Fruit fly (Drosophila melanogaster): Measurements from ENCODE around the gene obst-E.
A peak's percentile ranks its signal among the peaks of the same experiment; 100 is the strongest.

Gene obst-E

DNA sequence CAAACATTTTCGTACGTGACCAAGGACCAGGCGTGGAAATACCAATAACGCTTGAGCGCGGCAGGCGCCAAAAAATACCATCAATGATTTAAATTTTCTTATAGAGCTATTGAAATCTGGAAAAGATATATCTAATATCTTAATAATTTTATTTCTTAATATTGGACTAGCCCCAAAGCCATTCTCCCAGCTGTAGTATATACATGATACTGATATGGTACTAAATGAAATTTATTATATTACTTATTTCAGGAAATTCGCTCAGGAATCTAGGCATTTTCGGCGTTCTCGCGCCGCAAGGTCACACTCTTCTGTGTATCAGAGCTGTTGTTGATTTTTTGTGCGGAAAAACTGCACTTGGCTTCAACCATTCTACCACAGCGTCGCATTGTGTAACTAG lies 36.0 kb upstream of the obst-E start, which contains the start of the genes CG14005 and CG7239 (continued):
- TF ChIP-seq CG4854 (GFP tag; optimal IDR thresholded peaks at IDR 0.05) (no peak), CG30020 (tag; optimal IDR thresholded peaks at IDR 0.05) (peak; percentile 34), tio (GFP tag; optimal IDR thresholded peaks at IDR 0.05) (no peak), row (GFP tag; IDR thresholded peaks at IDR 0.05) (peak; percentile 61), gce (GFP tag; IDR thresholded peaks at IDR 0.05) (no peak), CoRest (tag; optimal IDR thresholded peaks at IDR 0.05) (peak; percentile 48), p53 (GFP tag; optimal IDR thresholded peaks at IDR 0.05) (no peak), CrebB (tag; optimal IDR thresholded peaks at IDR 0.05) (no peak), CG15601 (tag; optimal IDR thresholded peaks at IDR 0.05) (no peak), HHEX (GFP tag; optimal IDR thresholded peaks at IDR 0.05) (no peak), bsh (GFP tag; optimal IDR thresholded peaks at IDR 0.05) (no peak), mirr (GFP tag; optimal IDR thresholded peaks at IDR 0.05) (no peak), CG7839 (tag; optimal IDR thresholded peaks at IDR 0.05) (no peak), CG8359 (GFP tag; optimal IDR thresholded peaks at IDR 0.05; ENCODE audit: borderline replicate concordance) (no peak), exex (tag; optimal IDR thresholded peaks at IDR 0.05) (no peak), gcm2 (GFP tag; optimal IDR thresholded peaks at IDR 0.05) (no peak), Chrac-16 (GFP tag; optimal IDR thresholded peaks at IDR 0.05) (no peak), jigr1 (GFP tag; IDR thresholded peaks at IDR 0.05) (no peak), CG2712 (tag; optimal IDR thresholded peaks at IDR 0.05) (peak; percentile 39), Hsf (GFP tag; optimal IDR thresholded peaks at IDR 0.05) (no peak), en (GFP tag; optimal IDR thresholded peaks at IDR 0.05) (no peak), Dp (GFP tag; optimal IDR thresholded peaks at IDR 0.05) (peak; percentile 59), CG6791 (GFP tag; IDR thresholded peaks at IDR 0.05; ENCODE audit: partially characterized antibody) (no peak), hkb (optimal IDR thresholded peaks at IDR 0.05) (peak; percentile 12), hkb (GFP tag; IDR thresholded peaks at IDR 0.05) (no peak), CG17361 (GFP tag; IDR thresholded peaks at IDR 0.05) (peak; percentile 42; the same call in 2 of the 3 replicates), CG32767 (GFP tag; IDR thresholded peaks at IDR 0.05) (no peak), H15 (GFP tag; IDR thresholded peaks at IDR 0.05) (no peak), CG10267 (tag; optimal IDR thresholded peaks at IDR 0.05) (peak; percentile 40)

DNA sequence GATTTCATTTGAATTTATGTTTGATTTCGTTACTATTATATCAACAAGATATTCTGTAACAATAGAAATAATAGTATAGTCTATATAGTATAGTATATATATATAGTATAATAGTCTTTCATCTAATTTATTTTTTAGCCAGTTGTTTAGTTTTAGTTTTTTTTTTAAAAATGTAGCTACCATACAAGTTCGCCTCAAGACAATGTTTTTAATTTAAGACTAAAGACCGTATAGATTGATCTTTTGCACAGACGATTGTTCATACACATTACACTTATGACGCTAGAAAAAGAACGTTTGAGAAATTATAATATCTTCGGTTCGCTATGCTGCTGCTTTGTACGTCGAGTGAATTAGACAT lies 34.4 kb upstream of the obst-E start:
- TF ChIP-seq Blimp-1 (GFP tag; optimal IDR thresholded peaks at IDR 0.05) (peak; percentile 13), HLH3B (GFP tag; IDR thresholded peaks at IDR 0.05) (no peak), zfh1 (GFP tag; IDR thresholded peaks at IDR 0.05) (no peak), CG42726 (GFP tag; IDR thresholded peaks at IDR 0.05; ENCODE audit: partially characterized antibody) (no peak), hb (GFP tag; IDR thresholded peaks at IDR 0.05; ENCODE audit: partially characterized antibody) (no peak), Lhr (GFP tag; optimal IDR thresholded peaks at IDR 0.05) (peak; percentile 64), CG12744 (GFP tag; optimal IDR thresholded peaks at IDR 0.05) (no peak), CG31224 (GFP tag; IDR thresholded peaks at IDR 0.05) (no peak), CG30020 (tag; optimal IDR thresholded peaks at IDR 0.05) (peak; percentile 61), pita (GFP tag; optimal IDR thresholded peaks at IDR 0.05) (peak; percentile 46), CG1792 (GFP tag; optimal IDR thresholded peaks at IDR 0.05) (no peak), CG14050 (GFP tag; IDR thresholded peaks at IDR 0.05) (no peak), ssp (GFP tag; IDR thresholded peaks at IDR 0.05) (peak; percentile 79), BEAF-32 (GFP tag; optimal IDR thresholded peaks at IDR 0.05) (peak; percentile 10), CG15696 (tag; optimal IDR thresholded peaks at IDR 0.05) (peak; percentile 29), CG11247 (GFP tag; IDR thresholded peaks at IDR 0.05) (no peak), CG17328 (GFP tag; IDR thresholded peaks at IDR 0.05) (no peak), Awh (GFP tag; IDR thresholded peaks at IDR 0.05) (no peak), crc (GFP tag; optimal IDR thresholded peaks at IDR 0.05) (no peak), CG32772 (GFP tag; IDR thresholded peaks at IDR 0.05) (no peak), Dp (GFP tag; optimal IDR thresholded peaks at IDR 0.05) (no peak), CG6791 (GFP tag; IDR thresholded peaks at IDR 0.05; ENCODE audit: partially characterized antibody) (no peak), Med (GFP tag) (no peak), CG31441 (GFP tag; IDR thresholded peaks at IDR 0.05) (0 out of 2 replicates have a peak, but pooled peaks have one; percentile 0), Chrac-16 (GFP tag; optimal IDR thresholded peaks at IDR 0.05) (peak; percentile 13), gem (tag; optimal IDR thresholded peaks at IDR 0.05) (peak; percentile 49), CG12236 (GFP tag; optimal IDR thresholded peaks at IDR 0.05) (no peak)

Measured in whole organism, embryonic.